Fruit fly (Drosophila melanogaster) whole organism, embryonic: ENCODE data around the gene CG8516.

Source experiments
- CG10209 ChIP-seq: fragments of 200-800 bp; sonication (Bioruptor generic); optimal IDR thresholded peaks from 3 replicates; lab custom pipeline; 2017; ENCODE audit warnings: missing biosample characterization, mild to moderate bottlenecking, missing genetic modification characterization, missing genetic modification reagents
- CG12391 ChIP-seq: fragments of 200-800 bp; sonication (Bioruptor generic); optimal IDR thresholded peaks from 3 replicates; lab custom pipeline; 2018; ENCODE audit warnings: missing biosample characterization, mild to moderate bottlenecking, missing genetic modification characterization, moderate library complexity
- CG12769 ChIP-seq: fragments of 200-800 bp; sonication (Bioruptor generic); optimal IDR thresholded peaks from 2 replicates; lab custom pipeline; 2019; ENCODE audit warnings: missing biosample characterization, mild to moderate bottlenecking, missing genetic modification characterization, moderate library complexity
- CG14667 ChIP-seq: fragments of 200-800 bp; sonication (Bioruptor generic); IDR thresholded peaks from 2 replicates; pipeline ENCODE4 v1.3.6; 2022; ENCODE audit warnings: missing biosample characterization, missing genetic modification characterization
- CG14860 ChIP-seq: fragments of 200-800 bp; sonication (Bioruptor generic); IDR thresholded peaks from 3 replicates; pipeline ENCODE4 v1.3.6; 2022; ENCODE audit warnings: missing biosample characterization, missing genetic modification characterization; ENCODE audit not compliant: partially characterized antibody
- CG14965 ChIP-seq: fragments of 200-800 bp; sonication (Bioruptor generic); optimal IDR thresholded peaks from 2 replicates; lab custom pipeline; 2016; ENCODE audit warnings: missing biosample characterization, missing genetic modification characterization, borderline replicate concordance
- CG15269 ChIP-seq: fragments of 200-800 bp; sonication (Bioruptor generic); optimal IDR thresholded peaks from 2 replicates; lab custom pipeline; 2018; ENCODE audit warnings: missing biosample characterization, mild to moderate bottlenecking, missing genetic modification characterization, moderate library complexity
- CG16779 ChIP-seq: fragments of 200-800 bp; sonication (Bioruptor generic); IDR thresholded peaks from 2 replicates; pipeline ENCODE4 v1.3.6; 2022; ENCODE audit warnings: missing biosample characterization, missing genetic modification characterization
- CG18011 ChIP-seq: fragments of 200-800 bp; sonication (Bioruptor generic); optimal IDR thresholded peaks from 2 replicates; lab custom pipeline; 2017; ENCODE audit warnings: missing biosample characterization, missing genetic modification characterization, mild to moderate bottlenecking, moderate library complexity, missing genotype
- CG2120 ChIP-seq: fragments of 200-800 bp; sonication (Bioruptor generic); optimal IDR thresholded peaks from 3 replicates; lab custom pipeline; 2016; ENCODE audit warnings: missing biosample characterization, missing genetic modification characterization
- CG32532 ChIP-seq: fragments of 200-800 bp; sonication (Bioruptor generic); IDR thresholded peaks from 2 replicates; pipeline ENCODE4 v1.3.6; 2022; ENCODE audit warnings: missing biosample characterization, missing genetic modification characterization
- CG32767 ChIP-seq: fragments of 200-800 bp; sonication (Bioruptor generic); IDR thresholded peaks from 2 replicates; pipeline ENCODE4 v1.3.6; 2022; ENCODE audit warnings: missing biosample characterization, missing genetic modification characterization
- CG32772 ChIP-seq: fragments of 200-800 bp; sonication (Bioruptor generic); IDR thresholded peaks from 2 replicates; pipeline ENCODE4 v1.3.6; 2022; ENCODE audit warnings: missing biosample characterization, missing genetic modification characterization
- CG33213 ChIP-seq: fragments of 200-800 bp; sonication (Bioruptor generic); optimal IDR thresholded peaks from 3 replicates; lab custom pipeline; 2016; ENCODE audit warnings: missing biosample characterization, missing genetic modification characterization
- CG3847 ChIP-seq: fragments of 200-800 bp; sonication (Bioruptor generic); IDR thresholded peaks from 2 replicates; pipeline ENCODE4 v1.3.6; 2022; ENCODE audit warnings: missing biosample characterization, missing genetic modification characterization
- CG42726 ChIP-seq: fragments of 200-800 bp; sonication (Bioruptor generic); IDR thresholded peaks from 2 replicates; pipeline ENCODE4 v1.3.6; 2022; ENCODE audit warnings: missing biosample characterization, missing genetic modification characterization; ENCODE audit not compliant: partially characterized antibody
- CG43689 ChIP-seq: fragments of 200-800 bp; sonication (Bioruptor generic); IDR thresholded peaks from 2 replicates; pipeline ENCODE4 v1.3.6; 2022; ENCODE audit warnings: missing biosample characterization, missing genetic modification characterization
- CG6254 ChIP-seq: fragments of 200-800 bp; sonication (Bioruptor generic); optimal IDR thresholded peaks from 3 replicates; lab custom pipeline; 2017; ENCODE audit warnings: mild to moderate bottlenecking, missing biosample characterization, missing genetic modification reagents, missing genetic modification characterization
- CG7357 ChIP-seq: fragments of 200-800 bp; sonication (Bioruptor generic); IDR thresholded peaks from 3 replicates; pipeline ENCODE4 v1.3.6; 2022; ENCODE audit warnings: missing biosample characterization, missing genetic modification characterization
- CG7839 ChIP-seq: fragments of 200-800 bp; sonication (Bioruptor generic); optimal IDR thresholded peaks from 3 replicates; lab custom pipeline; 2018; ENCODE audit warnings: missing biosample characterization, mild to moderate bottlenecking, missing genetic modification characterization, moderate library complexity
- CG7928 ChIP-seq: fragments of 200-800 bp; sonication (Bioruptor generic); optimal IDR thresholded peaks from 2 replicates; lab custom pipeline; 2017; ENCODE audit warnings: missing biosample characterization, mild to moderate bottlenecking, missing genetic modification characterization
- CG8290 ChIP-seq, 3 experiments: fragments of 200-800 bp; sonication (Bioruptor generic); optimal IDR thresholded peaks; 2 replicates each; lab custom pipeline; 2016 to 2019; ENCODE audit warnings: missing biosample characterization in 3 of 3, missing genetic modification characterization in 3 of 3, mild to moderate bottlenecking in 2 of 3, moderate library complexity in 1 of 3
- CG9817 ChIP-seq: fragments of 200-800 bp; sonication (Bioruptor generic); optimal IDR thresholded peaks from 2 replicates; lab custom pipeline; 2018; ENCODE audit warnings: missing biosample characterization, mild to moderate bottlenecking, missing genetic modification characterization, moderate library complexity
- Chrac-16 ChIP-seq: fragments of 200-800 bp; sonication (Bioruptor generic); optimal IDR thresholded peaks from 3 replicates; lab custom pipeline; 2016; ENCODE audit warnings: missing biosample characterization, missing genetic modification characterization
- CoRest ChIP-seq: fragments of 200-800 bp; sonication (Bioruptor generic); optimal IDR thresholded peaks from 3 replicates; lab custom pipeline; 2018; ENCODE audit warnings: missing biosample characterization, mild to moderate bottlenecking, missing genetic modification characterization, moderate library complexity
- Gsc ChIP-seq: fragments of 200-800 bp; sonication (Bioruptor generic); IDR thresholded peaks from 2 replicates; pipeline ENCODE4 v1.3.6; 2022; ENCODE audit warnings: missing biosample characterization, missing genetic modification characterization
- HLHmδ ChIP-seq: fragments of 200-800 bp; sonication (Bioruptor generic); optimal IDR thresholded peaks from 2 replicates; lab custom pipeline; 2018; ENCODE audit warnings: missing biosample characterization, mild to moderate bottlenecking, missing genetic modification characterization, moderate library complexity
- Hand ChIP-seq: fragments of 200-800 bp; sonication (Bioruptor generic); optimal IDR thresholded peaks from 2 replicates; lab custom pipeline; 2017; ENCODE audit warnings: mild to moderate bottlenecking, missing biosample characterization, missing genetic modification reagents, missing genetic modification characterization
- Oli ChIP-seq: fragments of 200-800 bp; sonication (Bioruptor generic); optimal IDR thresholded peaks from 2 replicates; lab custom pipeline; 2018; ENCODE audit warnings: missing biosample characterization, mild to moderate bottlenecking, missing genetic modification characterization, moderate library complexity
- Sin3A ChIP-seq: fragments of >200 bp; optimal IDR thresholded peaks from 2 replicates; lab custom pipeline; 2018
- Sry-δ ChIP-seq: fragments of 200-800 bp; sonication (Bioruptor generic); optimal IDR thresholded peaks from 2 replicates; lab custom pipeline; 2016; ENCODE audit warnings: missing biosample characterization, missing genetic modification characterization
- ap ChIP-seq: fragments of 200-800 bp; sonication (Bioruptor generic); IDR thresholded peaks from 2 replicates; pipeline ENCODE4 v1.3.6; 2022; ENCODE audit warnings: missing biosample characterization, missing genetic modification characterization
- bigmax ChIP-seq: fragments of 200-800 bp; sonication (Bioruptor generic); optimal IDR thresholded peaks from 2 replicates; lab custom pipeline; 2018; ENCODE audit warnings: missing biosample characterization, mild to moderate bottlenecking, missing genetic modification characterization
- br ChIP-seq: fragments of >200 bp; optimal IDR thresholded peaks from 2 replicates; lab custom pipeline; 2017
- cato ChIP-seq: fragments of 200-800 bp; sonication (Bioruptor generic); optimal IDR thresholded peaks from 2 replicates; lab custom pipeline; 2016; ENCODE audit warnings: missing biosample characterization, missing genetic modification characterization, borderline replicate concordance
- crc ChIP-seq: fragments of 200-800 bp; sonication (Bioruptor generic); optimal IDR thresholded peaks from 2 replicates; lab custom pipeline; 2016; ENCODE audit warnings: missing biosample characterization, missing genetic modification characterization
- croc ChIP-seq: fragments of 200-800 bp; sonication (Bioruptor generic); conservative IDR thresholded peaks from 3 replicates; pipeline ENCODE4 v1.3.6; 2022; ENCODE audit warnings: missing biosample characterization, missing genetic modification characterization
- dm ChIP-seq: fragments of 200-800 bp; sonication (Bioruptor generic); optimal IDR thresholded peaks from 3 replicates; lab custom pipeline; 2016; ENCODE audit warnings: missing biosample characterization, missing genetic modification characterization
- dmrt11E ChIP-seq: fragments of 200-800 bp; sonication (Bioruptor generic); optimal IDR thresholded peaks from 3 replicates; lab custom pipeline; 2018; ENCODE audit warnings: missing biosample characterization, mild to moderate bottlenecking, missing genetic modification characterization, moderate library complexity
- gem ChIP-seq: fragments of 200-800 bp; sonication (Bioruptor generic); optimal IDR thresholded peaks from 2 replicates; lab custom pipeline; 2019; ENCODE audit warnings: missing biosample characterization, mild to moderate bottlenecking, missing genetic modification characterization, moderate library complexity
- jigr1 ChIP-seq: fragments of 200-800 bp; sonication (Bioruptor generic); IDR thresholded peaks from 3 replicates; pipeline ENCODE4 v1.3.6; 2022; ENCODE audit warnings: missing biosample characterization, missing genetic modification characterization
- oc ChIP-seq: fragments of 200-800 bp; sonication (Bioruptor generic); optimal IDR thresholded peaks from 2 replicates; lab custom pipeline; 2018; ENCODE audit warnings: missing biosample characterization, mild to moderate bottlenecking, missing genetic modification characterization, moderate library complexity
- peb ChIP-seq: fragments of 200-800 bp; sonication (Bioruptor generic); IDR thresholded peaks from 2 replicates; pipeline ENCODE4 v1.3.6; 2022; ENCODE audit warnings: missing biosample characterization, missing genetic modification characterization
- pnt ChIP-seq: fragments of 200-800 bp; sonication (Bioruptor generic); optimal IDR thresholded peaks from 3 replicates; lab custom pipeline; 2016; ENCODE audit warnings: missing biosample characterization, missing genetic modification characterization
- pros ChIP-seq: fragments of 200-800 bp; sonication (Bioruptor generic); optimal IDR thresholded peaks from 3 replicates; lab custom pipeline; 2019; ENCODE audit warnings: missing biosample characterization, mild to moderate bottlenecking, missing genetic modification characterization, moderate library complexity
- rib ChIP-seq: fragments of 200-800 bp; sonication (Bioruptor generic); IDR thresholded peaks from 2 replicates; pipeline ENCODE4 v1.3.6; 2022; ENCODE audit warnings: missing biosample characterization, missing genetic modification characterization
- seq ChIP-seq: fragments of 200-800 bp; sonication (Bioruptor generic); IDR thresholded peaks from 2 replicates; pipeline ENCODE4 v1.3.6; 2022; ENCODE audit warnings: missing biosample characterization, missing genetic modification characterization
- toy ChIP-seq: fragments of 200-800 bp; sonication (Bioruptor generic); IDR thresholded peaks from 2 replicates; pipeline ENCODE4 v1.3.6; 2022; ENCODE audit warnings: missing biosample characterization, missing genetic modification characterization
- wdn ChIP-seq: fragments of 200-800 bp; sonication (Bioruptor generic); IDR thresholded peaks from 2 replicates; pipeline ENCODE4 v1.3.6; 2022; ENCODE audit warnings: missing biosample characterization, missing genetic modification characterization
- zf30C ChIP-seq: fragments of 200-800 bp; sonication (Bioruptor generic); optimal IDR thresholded peaks from 3 replicates; lab custom pipeline; 2018; ENCODE audit warnings: missing biosample characterization, mild to moderate bottlenecking, missing genetic modification characterization

The CG8516 gene

dm6 chr3R:9784341-9785062 is 8.6 kb upstream of the CG8516 start, which contains the start of the genes MtnA and CG8500 (continued):
- no peak for TF ChIP-seq CG15269 (tag; lab: Kevin White, UChicago)
- TF ChIP-seq CG18011 (GFP tag; lab: Kevin White, UChicago), result no peak
- no peak for TF ChIP-seq CG12769 (tag; lab: Kevin White, UChicago)
- TF ChIP-seq rib (GFP tag; lab: Robert Waterston, UW), result no peak
- no peak for TF ChIP-seq CG33213 (GFP tag; lab: Kevin White, UChicago)
- TF ChIP-seq Hand (GFP tag; lab: Kevin White, UChicago), result peak; percentile 4
- TF ChIP-seq ap (GFP tag; lab: Robert Waterston, UW), result no peak
- TF ChIP-seq Sin3A, result no peak
- no peak for TF ChIP-seq CG7928
- TF ChIP-seq oc (tag; lab: Kevin White, UChicago), result no peak
- TF ChIP-seq jigr1 (GFP tag; lab: Robert Waterston, UW), result no peak
- no peak for TF ChIP-seq peb (GFP tag; lab: Robert Waterston, UW)
- no peak for TF ChIP-seq crc (GFP tag; lab: Kevin White, UChicago)
- peak; percentile 52; the same call in 1 of the 2 replicates for TF ChIP-seq CG42726
- no peak for TF ChIP-seq CG43689 (GFP tag; lab: Robert Waterston, UW)
- TF ChIP-seq Gsc (GFP tag; lab: Robert Waterston, UW), result no peak
- no peak for TF ChIP-seq CG32532 (GFP tag; lab: Robert Waterston, UW)
- peak; percentile 31; the same call in 1 of the 2 replicates for TF ChIP-seq seq (GFP tag; lab: Robert Waterston, UW)
- TF ChIP-seq CG16779, result no peak
- TF ChIP-seq CG3847, result 0 out of 2 replicates have a peak, but pooled peaks have one; percentile 7
- no peak for TF ChIP-seq cato (GFP tag; lab: Kevin White, UChicago)
- no peak for TF ChIP-seq CG14965
- TF ChIP-seq wdn (GFP tag; lab: Robert Waterston, UW), result no peak
- no peak for TF ChIP-seq CG7357
- TF ChIP-seq Chrac-16 (GFP tag; lab: Kevin White, UChicago), result no peak
- no peak for TF ChIP-seq CG14860 (GFP tag; lab: Robert Waterston, UW)
- TF ChIP-seq CG7839 (tag; lab: Kevin White, UChicago), result no peak
- no peak for TF ChIP-seq CG32767 (GFP tag; lab: Robert Waterston, UW)
- TF ChIP-seq pros (GFP tag; lab: Kevin White, UChicago), result no peak
- no peak for TF ChIP-seq CG14667 (GFP tag; lab: Robert Waterston, UW)
- TF ChIP-seq CG9817 (tag; lab: Kevin White, UChicago), result no peak
- TF ChIP-seq CG10209, result no peak
- no peak for TF ChIP-seq CG2120 (GFP tag; lab: Kevin White, UChicago)
- no peak for TF ChIP-seq Sry-δ
- no peak for TF ChIP-seq zf30C (GFP tag; lab: Kevin White, UChicago)
- no peak for TF ChIP-seq CG6254
- TF ChIP-seq dmrt11E (tag; lab: Kevin White, UChicago), result no peak
- no peak for TF ChIP-seq toy (GFP tag; lab: Robert Waterston, UW)
- TF ChIP-seq croc (GFP tag; lab: Robert Waterston, UW), result no peak
- TF ChIP-seq CG32772 (GFP tag; lab: Robert Waterston, UW), result no peak
- no peak for TF ChIP-seq gem
- TF ChIP-seq CG8290 (GFP tag; optimal IDR thresholded peaks at IDR 0.05; lab: Kevin White, UChicago), result no peak
- TF ChIP-seq CG8290 (tag; optimal IDR thresholded peaks at IDR 0.05; lab: Kevin White, UChicago), result peak in 1 of 2 experiments; percentile 62
- TF ChIP-seq dm (GFP tag; lab: Kevin White, UChicago), result peak; percentile 3
- TF ChIP-seq bigmax (GFP tag; lab: Kevin White, UChicago), result peak; percentile 12
- no peak for TF ChIP-seq pnt
- TF ChIP-seq Oli (tag; lab: Kevin White, UChicago), result no peak
- TF ChIP-seq br, result no peak
- TF ChIP-seq CoRest (tag; lab: Kevin White, UChicago), result no peak
- no peak for TF ChIP-seq CG12391
- TF ChIP-seq HLHmδ (GFP tag; lab: Kevin White, UChicago), result no peak
